Worm (Caenorhabditis elegans): Measurements from ENCODE around the gene R01E6.2.

- TF ChIP-seq sea-1 (GFP tag; conservative IDR thresholded peaks at IDR 0.05) (no peak), flt-1 (GFP tag; IDR thresholded peaks at IDR 0.05) (no peak), hnd-1 (tag; optimal IDR thresholded peaks at IDR 0.05) (no peak), B0310.2 (tag; optimal IDR thresholded peaks at IDR 0.05) (no peak), ceh-13 (GFP tag; optimal IDR thresholded peaks at IDR 0.05) (no peak), hmg-4 (GFP tag; optimal IDR thresholded peaks at IDR 0.05) (no peak), tbx-11 (GFP tag; IDR thresholded peaks at IDR 0.05) (no peak), ama-1 (optimal IDR thresholded peaks at IDR 0.05) (no peak), hmbx-1 (tag; optimal IDR thresholded peaks at IDR 0.05) (no peak), pes-1 (GFP tag; IDR thresholded peaks at IDR 0.05) (no peak), tbx-37 (GFP tag; conservative IDR thresholded peaks at IDR 0.05) (no peak), aly-1 (tag; optimal IDR thresholded peaks at IDR 0.05) (no peak), ceh-36 (tag; optimal IDR thresholded peaks at IDR 0.05) (no peak)
These were observed 38.7 kb upstream of the R01E6.2 start, which contains the start of gene F54B11.9 for ce11 chrX:13604946-13605617.

Data from whole organism, early embryonic.